Worm (Caenorhabditis elegans) whole organism, early embryonic: ENCODE results near the gene F32A5.8.

ENCODE experiments used
- B0310.2 ChIP-seq: sonication (generic microtip); optimal IDR thresholded peaks from 2 replicates; lab custom pipeline; 2016; ENCODE audit warnings: mild to moderate bottlenecking, missing genetic modification characterization, missing compliant biosample characterization
- ama-1 ChIP-seq: fragments of 150-350 bp; optimal IDR thresholded peaks from 2 replicates; lab custom pipeline; 2014
- ceh-13 ChIP-seq: fragments of 200-800 bp; sonication (Bioruptor generic); optimal IDR thresholded peaks from 2 replicates; lab custom pipeline; 2018; ENCODE audit warnings: mild to moderate bottlenecking, missing genetic modification characterization, missing compliant biosample characterization
- ceh-36 ChIP-seq: sonication (generic microtip); optimal IDR thresholded peaks from 2 replicates; lab custom pipeline; 2016; ENCODE audit warnings: missing genetic modification characterization, inconsistent platforms, missing compliant biosample characterization
- flt-1 ChIP-seq: fragments of 200-800 bp; sonication (Bioruptor generic); IDR thresholded peaks from 2 replicates; pipeline ENCODE4 v1.3.6; 2022; ENCODE audit warnings: missing genetic modification characterization, missing compliant biosample characterization
- hmbx-1 ChIP-seq: sonication (generic microtip); optimal IDR thresholded peaks from 2 replicates; lab custom pipeline; 2016; ENCODE audit warnings: mild to moderate bottlenecking, missing genetic modification characterization, missing compliant biosample characterization
- hnd-1 ChIP-seq: sonication (generic microtip); optimal IDR thresholded peaks from 2 replicates; lab custom pipeline; 2016; ENCODE audit warnings: missing genetic modification characterization, missing compliant biosample characterization
- pes-1 ChIP-seq: fragments of 200-800 bp; sonication (Bioruptor generic); IDR thresholded peaks from 2 replicates; pipeline ENCODE4 v1.3.6; 2022; ENCODE audit warnings: missing genetic modification reagents, missing genetic modification characterization, missing compliant biosample characterization
- scrt-1 ChIP-seq: fragments of 200-800 bp; sonication (Bioruptor generic); IDR thresholded peaks from 2 replicates; pipeline ENCODE4 v1.3.6; 2022; ENCODE audit warnings: missing genetic modification characterization, missing compliant biosample characterization
- tbx-11 ChIP-seq: fragments of 200-800 bp; sonication (Bioruptor generic); IDR thresholded peaks from 2 replicates; pipeline ENCODE4 v1.3.6; 2022; ENCODE audit warnings: missing genetic modification characterization, missing compliant biosample characterization
- tbx-37 ChIP-seq: fragments of 200-800 bp; sonication (Bioruptor generic); conservative IDR thresholded peaks from 2 replicates; pipeline ENCODE4 v1.3.6; 2022; ENCODE audit warnings: missing genetic modification reagents, missing genetic modification characterization, missing compliant biosample characterization

- TF ChIP-seq pes-1 (no peak), ama-1 (lab: Kevin White, UChicago) (no peak), flt-1 (GFP tag; lab: Robert Waterston, UW) (no peak), hnd-1 (tag; lab: Kevin White, UChicago) (no peak), ceh-13 (GFP tag; lab: Kevin White, UChicago) (no peak), ceh-36 (no peak), hmbx-1 (tag; lab: Kevin White, UChicago) (no peak), tbx-37 (GFP tag; lab: Robert Waterston, UW) (no peak), scrt-1 (GFP tag; lab: Robert Waterston, UW) (no peak), tbx-11 (GFP tag; lab: Robert Waterston, UW) (no peak), B0310.2 (tag; lab: Kevin White, UChicago) (no peak)
Measured at ce11 chrII:7253073-7253472, 2.8 kb upstream of the F32A5.8 start, which contains the start of gene lsm-4.
